Worm (Caenorhabditis elegans) whole organism, mixed stage, embryonic: ENCODE data around the gene clec-241.

Experiments
- M03D4.4 ChIP-seq: sonication (generic microtip); optimal IDR thresholded peaks from 2 replicates; lab custom pipeline; 2017; ENCODE audit warnings: mild to moderate bottlenecking, missing genetic modification characterization, missing compliant biosample characterization
- bed-3 ChIP-seq: fragments of 200-800 bp; sonication (Bioruptor generic); optimal IDR thresholded peaks from 3 replicates; lab custom pipeline; 2018; ENCODE audit warnings: mild to moderate bottlenecking, missing genetic modification characterization, moderate library complexity, missing compliant biosample characterization
- ceh-43 ChIP-seq: fragments of 200-800 bp; sonication (Bioruptor generic); optimal IDR thresholded peaks from 2 replicates; lab custom pipeline; 2018; ENCODE audit warnings: mild to moderate bottlenecking, missing genetic modification characterization, moderate library complexity, missing compliant biosample characterization
- ceh-83 ChIP-seq: fragments of 200-800 bp; sonication (Bioruptor generic); optimal IDR thresholded peaks from 2 replicates; lab custom pipeline; 2018; ENCODE audit warnings: mild to moderate bottlenecking, missing genetic modification characterization, missing compliant biosample characterization
- ces-1 ChIP-seq: fragments of 150-350 bp; optimal IDR thresholded peaks from 2 replicates; lab custom pipeline; 2014; ENCODE audit warnings: missing biosample characterization, missing genetic modification reagents, missing genetic modification characterization
- cnd-1 ChIP-seq: fragments of 200-800 bp; sonication (Bioruptor generic); optimal IDR thresholded peaks from 2 replicates; lab custom pipeline; 2018; ENCODE audit warnings: mild to moderate bottlenecking, missing genetic modification characterization, missing compliant biosample characterization
- drap-1 ChIP-seq: fragments of 200-800 bp; sonication (Bioruptor generic); optimal IDR thresholded peaks from 3 replicates; lab custom pipeline; 2018; ENCODE audit warnings: mild to moderate bottlenecking, missing genetic modification characterization, missing compliant biosample characterization
- elt-1 ChIP-seq: sonication (generic microtip); optimal IDR thresholded peaks from 2 replicates; lab custom pipeline; 2017; ENCODE audit warnings: missing genetic modification characterization, mild to moderate bottlenecking, missing compliant biosample characterization, antibody characterized with exemption, moderate library complexity, borderline replicate concordance; ENCODE audit not compliant: insufficient read depth
- elt-3 ChIP-seq: fragments of 150-350 bp; optimal IDR thresholded peaks from 2 replicates; lab custom pipeline; 2014; ENCODE audit warnings: missing biosample characterization, missing genetic modification characterization
- flh-1 ChIP-seq: fragments of 200-800 bp; sonication (Bioruptor generic); optimal IDR thresholded peaks from 2 replicates; lab custom pipeline; 2018; ENCODE audit warnings: mild to moderate bottlenecking, missing genetic modification characterization, moderate library complexity, missing compliant biosample characterization
- ham-2 ChIP-seq: fragments of 200-800 bp; sonication (Bioruptor generic); optimal IDR thresholded peaks from 2 replicates; lab custom pipeline; 2018; ENCODE audit warnings: mild to moderate bottlenecking, missing genetic modification characterization, missing compliant biosample characterization
- hlh-1 ChIP-seq: fragments of 150-350 bp; optimal IDR thresholded peaks from 2 replicates; lab custom pipeline; 2014; ENCODE audit warnings: missing biosample characterization, missing genetic modification reagents, missing genetic modification characterization
- lin-13 ChIP-seq: fragments of 150-350 bp; optimal IDR thresholded peaks from 2 replicates; lab custom pipeline; 2014; ENCODE audit warnings: missing biosample characterization, missing genetic modification characterization
- lin-32 ChIP-seq: fragments of 200-800 bp; sonication (Bioruptor generic); optimal IDR thresholded peaks from 2 replicates; lab custom pipeline; 2018; ENCODE audit warnings: mild to moderate bottlenecking, missing genetic modification characterization, missing compliant biosample characterization
- lsy-2 ChIP-seq: fragments of 150-350 bp; optimal IDR thresholded peaks from 2 replicates; lab custom pipeline; 2014; ENCODE audit warnings: missing biosample characterization, missing genetic modification characterization
- mab-5 ChIP-seq: fragments of 150-350 bp; optimal IDR thresholded peaks from 2 replicates; lab custom pipeline; 2014; ENCODE audit warnings: missing biosample characterization, missing genetic modification characterization
- mep-1 ChIP-seq: fragments of 150-350 bp; optimal IDR thresholded peaks from 2 replicates; lab custom pipeline; 2017; ENCODE audit warnings: missing biosample characterization, missing genetic modification reagents, missing genetic modification characterization, inconsistent platforms
- mls-2 ChIP-seq: sonication (generic microtip); optimal IDR thresholded peaks from 2 replicates; lab custom pipeline; 2016; ENCODE audit warnings: mild to moderate bottlenecking, missing genetic modification characterization, moderate library complexity, missing compliant biosample characterization
- nhr-12 ChIP-seq: fragments of 150-350 bp; optimal IDR thresholded peaks from 2 replicates; lab custom pipeline; 2014; ENCODE audit warnings: missing biosample characterization, missing genetic modification characterization
- nhr-2 ChIP-seq: fragments of 150-350 bp; optimal IDR thresholded peaks from 2 replicates; lab custom pipeline; 2014; ENCODE audit warnings: missing biosample characterization, missing genetic modification characterization
- nhr-237 ChIP-seq: fragments of 150-350 bp; optimal IDR thresholded peaks from 2 replicates; lab custom pipeline; 2014; ENCODE audit warnings: missing biosample characterization, missing genetic modification characterization
- nhr-28 ChIP-seq: fragments of 150-350 bp; optimal IDR thresholded peaks from 2 replicates; lab custom pipeline; 2014; ENCODE audit warnings: missing biosample characterization, missing genetic modification characterization
- nhr-76 ChIP-seq: sonication (generic microtip); optimal IDR thresholded peaks from 2 replicates; lab custom pipeline; 2017; ENCODE audit warnings: missing biosample characterization, missing genetic modification characterization
- pha-4 ChIP-seq: fragments of 150-350 bp; optimal IDR thresholded peaks from 2 replicates; lab custom pipeline; 2018; ENCODE audit warnings: missing biosample characterization, missing genetic modification reagents, missing genetic modification characterization
- sem-2 ChIP-seq: fragments of 200-800 bp; sonication (Bioruptor generic); optimal IDR thresholded peaks from 2 replicates; lab custom pipeline; 2018; ENCODE audit warnings: mild to moderate bottlenecking, missing genetic modification characterization, missing compliant biosample characterization
- snpc-4 ChIP-seq: fragments of 150-350 bp; optimal IDR thresholded peaks from 2 replicates; lab custom pipeline; 2014; ENCODE audit warnings: missing biosample characterization, missing genetic modification characterization
- sptf-1 ChIP-seq: sonication (generic microtip); optimal IDR thresholded peaks from 2 replicates; lab custom pipeline; 2017; ENCODE audit warnings: mild to moderate bottlenecking, missing genetic modification characterization, moderate library complexity, missing compliant biosample characterization
- unc-39 ChIP-seq: fragments of 150-350 bp; optimal IDR thresholded peaks from 2 replicates; lab custom pipeline; 2014; ENCODE audit warnings: missing biosample characterization, missing genetic modification characterization
- ztf-11 ChIP-seq: fragments of 150-350 bp; optimal IDR thresholded peaks from 2 replicates; lab custom pipeline; 2014; ENCODE audit warnings: missing biosample characterization, missing genetic modification characterization

Gene clec-241

ce11 chrV:17021361-17021760 is 8.2 kb upstream of the clec-241 start, which contains the start of gene F49H6.12:
F49H6.12 (minus strand) TSS chrV:17021461.
- TF ChIP-seq ceh-43 (no peak), ham-2 (GFP tag; lab: Kevin White, UChicago) (no peak), snpc-4 (tag; lab: Kevin White, UChicago) (no peak), cnd-1 (tag; lab: Kevin White, UChicago) (no peak), lin-32 (GFP tag; lab: Kevin White, UChicago) (no peak), nhr-2 (tag; lab: Kevin White, UChicago) (no peak), nhr-237 (no peak)

- no peak for TF ChIP-seq unc-39 (tag; lab: Kevin White, UChicago)
- no peak for TF ChIP-seq ces-1
- TF ChIP-seq bed-3 (GFP tag; lab: Kevin White, UChicago) = no peak
- TF ChIP-seq nhr-28 (tag; lab: Kevin White, UChicago) = no peak
- TF ChIP-seq lin-13 (tag; lab: Kevin White, UChicago) = no peak
- TF ChIP-seq snpc-4 (tag; lab: Kevin White, UChicago) = no peak
- no peak for TF ChIP-seq hlh-1
- TF ChIP-seq mls-2 (tag; lab: Kevin White, UChicago) = no peak
- TF ChIP-seq lin-32 (GFP tag; lab: Kevin White, UChicago) = no peak
- TF ChIP-seq mab-5 (tag; lab: Kevin White, UChicago) = no peak
- no peak for TF ChIP-seq nhr-12 (tag; lab: Kevin White, UChicago)
- TF ChIP-seq lsy-2 = no peak
- no peak for TF ChIP-seq flh-1 (GFP tag; lab: Kevin White, UChicago)
- TF ChIP-seq sptf-1 (tag; lab: Kevin White, UChicago) = no peak
- no peak for TF ChIP-seq ham-2 (GFP tag; lab: Kevin White, UChicago)
Observed at ce11 chrV:17019690-17020089, 6.6 kb upstream of the clec-241 start, which contains the start of gene F49H6.17. F49H6.17 (plus strand) TSS chrV:17019990.

ce11 chrV:17016787-17017186 is 3.7 kb upstream of the clec-241 start, which contains the start of gene srh-97:
srh-97 (plus strand) TSS chrV:17017087.
- TF ChIP-seq mab-5 (tag; lab: Kevin White, UChicago) (no peak), drap-1 (GFP tag; lab: Kevin White, UChicago) (no peak), ceh-83 (GFP tag; lab: Kevin White, UChicago) (no peak), elt-3 (tag; lab: Kevin White, UChicago) (no peak), ces-1 (no peak), bed-3 (GFP tag; lab: Kevin White, UChicago) (no peak), pha-4 (tag; lab: Kevin White, UChicago) (no peak), mep-1 (no peak), sem-2 (no peak), nhr-76 (tag; lab: Kevin White, UChicago) (no peak)

- TF ChIP-seq ham-2 (GFP tag; lab: Kevin White, UChicago) (no peak), mab-5 (tag; lab: Kevin White, UChicago) (no peak), ces-1 (no peak), nhr-12 (tag; lab: Kevin White, UChicago) (no peak), ztf-11 (tag; lab: Kevin White, UChicago) (no peak), M03D4.4 (no peak), nhr-28 (tag; lab: Kevin White, UChicago) (no peak), elt-1 (tag; lab: Kevin White, UChicago) (no peak)
Observed at ce11 chrV:17014050-17014449, 918 bp upstream of the clec-241 start, which contains the start of gene clc-13. clc-13 (plus strand) TSS chrV:17014408.

ce11 chrV:17009342-17010064 is 3.6 kb downstream of the clec-241 start, which contains the start of the genes clc-12 and clec-240:
clc-12 (minus strand) TSS chrV:17009388.
clec-240 (plus strand) TSS chrV:17010014.
- TF ChIP-seq elt-1 (tag; lab: Kevin White, UChicago) (no peak), drap-1 (GFP tag; lab: Kevin White, UChicago) (no peak)
- TF ChIP-seq, all 35 proteins: peak for 0
